Fruit fly (Drosophila melanogaster): Measurements from ENCODE around the gene CG34251.

The CG34251 gene

DNA sequence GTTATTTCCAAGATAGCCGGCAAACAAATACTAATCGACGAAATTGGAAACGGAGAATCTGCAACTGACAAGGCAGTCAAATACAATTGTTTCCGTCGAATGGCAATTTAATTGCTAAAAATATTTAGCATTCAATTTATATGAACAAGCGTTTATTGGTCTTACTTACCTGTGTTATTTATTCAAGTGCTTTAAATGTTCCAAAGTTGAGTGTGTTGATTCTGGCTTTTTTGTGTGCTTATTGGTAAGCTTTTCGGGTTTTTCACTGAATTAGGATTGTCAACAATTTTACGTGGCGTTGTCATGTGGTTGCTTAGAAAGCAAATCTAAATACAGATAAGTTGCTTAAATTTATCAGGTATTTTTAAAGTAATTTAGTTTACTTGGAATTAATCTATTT is 346 bp downstream of the CG34251 start:
- peak; percentile 51 for TF ChIP-seq fkh (GFP tag; optimal IDR thresholded peaks at IDR 0.05)
- no peak for TF ChIP-seq Smox (GFP tag; optimal IDR thresholded peaks at IDR 0.05)

dm6 chr3L:17689579-17690191 is 18.3 kb downstream of the CG34251 start, which contains the start of gene Ccn:
TSS of gene Ccn (plus strand) at chr3L:17690015.
- TF ChIP-seq CG6163 (GFP tag; IDR thresholded peaks at IDR 0.05), result no peak
- TF ChIP-seq dsx (GFP tag; optimal IDR thresholded peaks at IDR 0.05; ENCODE audit: poor library complexity, severe bottlenecking), result no peak
- no peak for TF ChIP-seq net (GFP tag; optimal IDR thresholded peaks at IDR 0.05)
- no peak for TF ChIP-seq Hr39 (GFP tag; optimal IDR thresholded peaks at IDR 0.05)
- TF ChIP-seq CG31627 (GFP tag; optimal IDR thresholded peaks at IDR 0.05), result no peak
- TF ChIP-seq CG6854 (GFP tag; optimal IDR thresholded peaks at IDR 0.05), result no peak
- TF ChIP-seq CG10669 (GFP tag; optimal IDR thresholded peaks at IDR 0.05), result no peak

DNA sequence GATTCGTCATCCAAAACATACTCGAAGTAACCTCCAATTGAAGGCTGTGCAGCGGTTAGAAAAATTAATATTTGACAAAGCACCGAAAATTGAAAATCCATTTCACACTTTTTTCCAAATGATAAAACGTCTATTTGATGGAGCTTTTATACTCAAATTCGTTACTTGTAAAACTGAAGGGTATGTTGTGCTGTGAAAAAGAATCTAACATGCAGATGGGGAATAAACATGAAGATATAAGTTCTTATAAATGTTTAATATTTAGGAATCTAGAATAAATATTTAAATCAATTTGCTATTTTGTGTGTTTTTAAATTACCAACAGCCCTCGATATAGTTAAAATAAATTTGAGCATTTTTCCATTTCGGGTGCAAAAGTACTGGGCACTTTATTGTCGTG is 48.3 kb downstream of the CG34251 start, which contains the start of gene CheB74a:
Gene CheB74a, minus strand, starts transcription at position 101 of the 400 bp plus-strand sequence.
- TF ChIP-seq fkh (GFP tag; optimal IDR thresholded peaks at IDR 0.05) (no peak), CG11294 (GFP tag; IDR thresholded peaks at IDR 0.05) (no peak), lz (GFP tag; optimal IDR thresholded peaks at IDR 0.05) (no peak), net (GFP tag; optimal IDR thresholded peaks at IDR 0.05) (no peak), Eip78C (GFP tag) (no peak)

- TF ChIP-seq CG11902 (GFP tag; optimal IDR thresholded peaks at IDR 0.05) (no peak), cyc (GFP tag; optimal IDR thresholded peaks at IDR 0.05) (no peak), Eip78C (GFP tag) (no peak), Eip75B (GFP tag; optimal IDR thresholded peaks at IDR 0.05) (no peak), CG6163 (GFP tag; IDR thresholded peaks at IDR 0.05) (no peak), esn (GFP tag; optimal IDR thresholded peaks at IDR 0.05) (no peak), CG6854 (GFP tag; optimal IDR thresholded peaks at IDR 0.05) (no peak), Hr38 (GFP tag; optimal IDR thresholded peaks at IDR 0.05) (no peak), salr (GFP tag; optimal IDR thresholded peaks at IDR 0.05) (no peak), Ets21C (GFP tag; optimal IDR thresholded peaks at IDR 0.05) (no peak), Lpt (GFP tag; optimal IDR thresholded peaks at IDR 0.05) (no peak), CG6276 (GFP tag; optimal IDR thresholded peaks at IDR 0.05) (no peak), ss (GFP tag; optimal IDR thresholded peaks at IDR 0.05) (no peak)
Observed at dm6 chr3L:17729278-17729677, 57.9 kb downstream of the CG34251 start, which contains the start of gene CG6052. TSS of gene CG6052 (minus strand) at chr3L:17729378.
